Worm (Caenorhabditis elegans) whole organism, L2 larva: ENCODE results near the gene lipl-3.
A peak's percentile ranks its signal among the peaks of the same experiment; 100 is the strongest.

Experiments
- C34F6.9 ChIP-seq: fragments of 150-350 bp; optimal IDR thresholded peaks from 2 replicates; lab custom pipeline; 2014; ENCODE audit warnings: missing biosample characterization, missing genetic modification characterization
- F13H6.1 ChIP-seq: sonication (generic microtip); optimal IDR thresholded peaks from 2 replicates; lab custom pipeline; 2016; ENCODE audit warnings: missing genetic modification characterization, missing compliant biosample characterization
- Y55F3AM.14 ChIP-seq: fragments of 200-800 bp; sonication (Bioruptor generic); optimal IDR thresholded peaks from 2 replicates; lab custom pipeline; 2018; ENCODE audit warnings: mild to moderate bottlenecking, missing genetic modification characterization, missing compliant biosample characterization
- alr-1 ChIP-seq: fragments of 150-350 bp; optimal IDR thresholded peaks from 2 replicates; lab custom pipeline; 2014; ENCODE audit warnings: missing biosample characterization, missing genetic modification characterization
- aly-2 ChIP-seq: fragments of 150-350 bp; optimal IDR thresholded peaks from 2 replicates; lab custom pipeline; 2014; ENCODE audit warnings: missing biosample characterization, missing genetic modification characterization
- ama-1 ChIP-seq: fragments of 150-350 bp; optimal IDR thresholded peaks from 2 replicates; lab custom pipeline; 2018; ENCODE audit warnings: inconsistent platforms
- blmp-1 ChIP-seq: sonication (generic microtip); optimal IDR thresholded peaks from 2 replicates; lab custom pipeline; 2017; ENCODE audit warnings: missing genetic modification characterization, mild to moderate bottlenecking, missing compliant biosample characterization, antibody characterized with exemption, moderate library complexity; ENCODE audit not compliant: insufficient read depth
- crh-2 ChIP-seq: sonication (generic microtip); optimal IDR thresholded peaks from 2 replicates; lab custom pipeline; 2017; ENCODE audit warnings: missing biosample characterization, missing genetic modification characterization
- elt-1 ChIP-seq: fragments of 150-350 bp; optimal IDR thresholded peaks from 2 replicates; lab custom pipeline; 2014; ENCODE audit warnings: missing biosample characterization, missing genetic modification characterization
- fos-1 ChIP-seq: fragments of 150-350 bp; optimal IDR thresholded peaks from 2 replicates; lab custom pipeline; 2014; ENCODE audit warnings: missing biosample characterization, missing genetic modification characterization
- gmeb-1 ChIP-seq: fragments of 150-350 bp; optimal IDR thresholded peaks from 2 replicates; lab custom pipeline; 2014; ENCODE audit warnings: missing biosample characterization, missing genetic modification characterization
- lin-11 ChIP-seq: fragments of 150-350 bp; sonication (generic microtip); optimal IDR thresholded peaks from 2 replicates; lab custom pipeline; 2014; ENCODE audit warnings: missing biosample characterization, missing genetic modification characterization, inconsistent platforms, mixed read lengths
- lin-13 ChIP-seq: fragments of 150-350 bp; optimal IDR thresholded peaks from 2 replicates; lab custom pipeline; 2014; ENCODE audit warnings: missing biosample characterization, missing genetic modification reagents, missing genetic modification characterization
- lin-39 ChIP-seq: fragments of 150-350 bp; optimal IDR thresholded peaks from 2 replicates; lab custom pipeline; 2014; ENCODE audit warnings: missing biosample characterization, missing genetic modification reagents, missing genetic modification characterization
- lsy-2 ChIP-seq, 2 experiments: fragments of 150-350 bp in 1 of 2; sonication (generic microtip) in 1 of 2; optimal IDR thresholded peaks; 2 replicates each; lab custom pipeline; 2014 to 2017; ENCODE audit warnings: missing biosample characterization in 2 of 2, missing genetic modification characterization in 2 of 2
- mab-5 ChIP-seq: fragments of 150-350 bp; optimal IDR thresholded peaks from 2 replicates; lab custom pipeline; 2014; ENCODE audit warnings: missing biosample characterization, missing genetic modification characterization
- mbf-1 ChIP-seq: sonication (generic microtip); optimal IDR thresholded peaks from 2 replicates; lab custom pipeline; 2017; ENCODE audit warnings: missing biosample characterization, missing genetic modification characterization
- nhr-10 ChIP-seq: sonication (generic microtip); optimal IDR thresholded peaks from 2 replicates; lab custom pipeline; 2017; ENCODE audit warnings: missing biosample characterization, missing genetic modification characterization
- nhr-11 ChIP-seq: fragments of 150-350 bp; optimal IDR thresholded peaks from 2 replicates; lab custom pipeline; 2014; ENCODE audit warnings: missing biosample characterization, missing genetic modification characterization
- nhr-129 ChIP-seq: fragments of 150-350 bp; optimal IDR thresholded peaks from 2 replicates; lab custom pipeline; 2014; ENCODE audit warnings: missing biosample characterization, missing genetic modification characterization
- nhr-77 ChIP-seq: fragments of 150-350 bp; optimal IDR thresholded peaks from 2 replicates; lab custom pipeline; 2014; ENCODE audit warnings: missing biosample characterization, missing genetic modification characterization
- sem-4 ChIP-seq: fragments of 150-350 bp; optimal IDR thresholded peaks from 2 replicates; lab custom pipeline; 2014; ENCODE audit warnings: missing biosample characterization, missing genetic modification reagents, missing genetic modification characterization
- sma-3 ChIP-seq: sonication (generic microtip); optimal IDR thresholded peaks from 2 replicates; lab custom pipeline; 2016; ENCODE audit warnings: missing genetic modification reagents, missing genetic modification characterization, missing compliant biosample characterization
- sma-9 ChIP-seq, 2 experiments: fragments of 150-350 bp in 1 of 2; sonication (generic microtip) in 1 of 2; optimal IDR thresholded peaks; 2 replicates each; lab custom pipeline; 2014 to 2016; ENCODE audit warnings: missing genetic modification characterization in 2 of 2, mild to moderate bottlenecking in 1 of 2, missing biosample characterization in 1 of 2, missing compliant biosample characterization in 1 of 2, missing genetic modification reagents in 1 of 2, moderate library complexity in 1 of 2
- snpc-4 ChIP-seq: fragments of 150-350 bp; optimal IDR thresholded peaks from 2 replicates; lab custom pipeline; 2014; ENCODE audit warnings: missing biosample characterization, missing genetic modification characterization
- unc-39 ChIP-seq: fragments of 150-350 bp; optimal IDR thresholded peaks from 2 replicates; lab custom pipeline; 2014; ENCODE audit warnings: missing biosample characterization, missing genetic modification characterization
- unc-55 ChIP-seq: fragments of 150-350 bp; sonication (generic microtip); optimal IDR thresholded peaks from 3 replicates; lab custom pipeline; 2014; ENCODE audit warnings: missing biosample characterization, missing genetic modification reagents, missing genetic modification characterization
- unc-62 ChIP-seq: fragments of 150-350 bp; optimal IDR thresholded peaks from 2 replicates; lab custom pipeline; 2014; ENCODE audit warnings: missing biosample characterization, missing genetic modification reagents, missing genetic modification characterization
- zag-1 ChIP-seq: fragments of 150-350 bp; optimal IDR thresholded peaks from 2 replicates; lab custom pipeline; 2014; ENCODE audit warnings: missing biosample characterization, missing genetic modification characterization

lipl-3 gene

DNA sequence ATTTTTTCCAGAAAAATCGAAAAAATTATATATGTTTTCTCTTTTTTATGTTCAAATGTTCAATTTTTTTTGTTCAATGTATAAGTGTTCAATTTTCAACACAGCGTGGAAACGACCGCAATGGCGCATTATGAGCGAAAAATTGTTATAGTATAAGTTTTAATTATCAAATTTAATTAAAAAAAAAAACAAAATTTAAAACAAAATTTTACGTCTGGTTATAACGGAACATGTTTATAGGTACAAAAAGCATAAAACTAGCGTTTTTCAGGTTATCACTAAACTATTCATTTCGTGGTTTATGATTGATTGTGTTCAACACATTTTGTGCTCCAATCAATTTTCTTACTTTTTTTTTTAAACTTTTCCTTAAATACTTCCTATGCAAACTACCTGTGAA lies 34.7 kb downstream of the lipl-3 start, which contains the start of gene nhr-106:
TSS of gene nhr-106 (plus strand) at position 301 of the 400 bp plus-strand sequence.
- TF ChIP-seq sma-9 (GFP tag; optimal IDR thresholded peaks at IDR 0.05; lab: Kevin White, UChicago) (no peak), sma-9 (tag; optimal IDR thresholded peaks at IDR 0.05; lab: Kevin White, UChicago) (no peak), fos-1 (tag; lab: Kevin White, UChicago) (peak; percentile 41), mab-5 (no peak)

DNA sequence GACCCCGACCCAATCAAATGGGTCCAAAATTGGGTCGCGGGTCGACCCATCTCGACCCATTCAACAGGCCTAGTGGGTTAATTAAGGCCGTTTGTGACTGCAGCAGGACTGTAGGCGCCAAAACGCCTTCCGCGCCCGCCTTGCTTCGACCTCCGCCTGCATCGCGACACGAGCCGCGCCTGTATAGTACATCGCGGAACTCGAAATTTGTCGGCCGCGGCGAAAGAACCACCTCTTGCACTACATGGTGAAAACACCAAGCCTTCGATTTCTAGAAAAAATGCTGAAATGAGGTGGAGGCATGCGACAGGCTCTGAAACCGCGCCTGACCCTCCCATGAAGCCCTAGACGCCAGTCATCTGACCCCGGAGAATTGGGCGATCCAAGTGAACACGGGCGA lies 36.0 kb downstream of the lipl-3 start:
- TF ChIP-seq aly-2 (tag; lab: Kevin White, UChicago) (no peak), nhr-10 (tag; lab: Kevin White, UChicago) (no peak), nhr-77 (no peak), F13H6.1 (tag; lab: Kevin White, UChicago) (no peak), lsy-2 (tag; optimal IDR thresholded peaks at IDR 0.05; lab: Kevin White, UChicago) (no peak), sem-4 (tag; lab: Kevin White, UChicago) (no peak), unc-55 (GFP tag; lab: Kevin White, UChicago) (no peak), crh-2 (tag; lab: Kevin White, UChicago) (no peak), Y55F3AM.14 (GFP tag; lab: Kevin White, UChicago) (no peak)
- TF ChIP-seq, all 48 proteins: peak for 0

DNA sequence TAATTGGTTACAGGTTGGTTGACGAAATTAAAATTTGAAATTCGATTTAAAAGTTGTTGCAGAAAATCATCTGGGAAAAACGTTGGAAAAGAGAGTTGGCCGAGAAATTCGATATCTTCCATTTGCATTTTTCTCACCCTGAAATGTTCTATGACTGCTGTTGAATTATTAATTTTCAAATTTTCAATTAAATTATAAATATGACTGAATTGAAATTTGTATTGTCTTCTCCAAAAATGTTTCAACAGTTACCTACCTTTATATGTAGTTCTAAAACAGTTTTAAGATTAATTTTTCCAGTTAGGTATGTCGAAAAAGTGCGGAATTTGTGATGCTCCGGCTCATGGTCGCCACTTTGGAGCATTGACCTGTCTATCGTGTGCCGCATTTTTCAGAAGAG lies 37.3 kb downstream of the lipl-3 start, which contains the start of gene nhr-211:
TSS of gene nhr-211 (plus strand) at position 301 of the 400 bp plus-strand sequence.
- TF ChIP-seq unc-62 (GFP tag; lab: Kevin White, UChicago) (no peak), blmp-1 (no peak), crh-2 (tag; lab: Kevin White, UChicago) (no peak), mab-5 (no peak), lsy-2 (tag; optimal IDR thresholded peaks at IDR 0.05; lab: Kevin White, UChicago) (no peak), F13H6.1 (tag; lab: Kevin White, UChicago) (no peak), aly-2 (tag; lab: Kevin White, UChicago) (no peak), lin-13 (no peak), zag-1 (tag; lab: Kevin White, UChicago) (no peak), elt-1 (tag; lab: Kevin White, UChicago) (no peak), snpc-4 (tag; lab: Kevin White, UChicago) (no peak), mbf-1 (tag; lab: Kevin White, UChicago) (no peak), alr-1 (no peak), nhr-77 (no peak), lin-11 (tag; lab: Kevin White, UChicago) (no peak)

DNA sequence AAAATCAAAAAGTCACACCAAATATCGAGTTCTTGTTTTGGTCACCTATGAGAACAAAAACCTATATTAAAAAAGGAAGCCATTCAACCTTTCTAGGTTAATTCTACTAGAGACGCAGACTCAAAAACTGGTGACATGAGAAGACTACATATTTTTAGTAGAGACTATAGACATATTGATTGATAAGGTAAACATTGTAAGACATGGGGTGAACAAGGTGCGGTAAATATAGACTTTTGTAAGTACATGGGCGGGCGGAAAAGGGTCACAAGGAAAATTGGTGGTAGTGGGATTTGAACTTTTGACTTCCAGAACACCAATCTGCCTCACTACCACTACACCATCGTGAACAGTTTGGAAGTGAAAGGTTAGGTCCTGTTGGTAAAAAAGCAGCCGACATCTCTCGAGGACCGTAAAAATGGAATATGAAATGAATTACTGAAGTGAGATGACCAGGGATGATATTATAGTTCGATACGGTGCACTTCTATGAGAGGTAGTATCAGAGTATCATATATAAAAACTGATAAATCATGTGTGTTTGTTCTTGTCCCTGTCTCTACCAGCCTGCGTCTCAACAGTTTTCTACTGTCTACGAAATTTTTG lies 39.6 kb downstream of the lipl-3 start, which contains the start of gene nhr-212:
TSS of gene nhr-212 (plus strand) at position 573 of the 606 bp plus-strand sequence.
- TF ChIP-seq alr-1: no peak
- TF ChIP-seq F13H6.1 (tag; lab: Kevin White, UChicago): peak; percentile 20
- TF ChIP-seq unc-55 (GFP tag; lab: Kevin White, UChicago): no peak
- no peak for TF ChIP-seq zag-1 (tag; lab: Kevin White, UChicago)
- peak; percentile 29 for TF ChIP-seq sma-3 (GFP tag; lab: Kevin White, UChicago)
- peak; percentile 60 for TF ChIP-seq sma-9 (GFP tag; optimal IDR thresholded peaks at IDR 0.05; lab: Kevin White, UChicago)
- no peak for TF ChIP-seq sma-9 (tag; optimal IDR thresholded peaks at IDR 0.05; lab: Kevin White, UChicago)
- TF ChIP-seq lin-39 (tag; lab: Kevin White, UChicago): no peak
- TF ChIP-seq ama-1: no peak
- no peak for TF ChIP-seq mab-5
- no peak for TF ChIP-seq nhr-11 (tag; lab: Kevin White, UChicago)

DNA sequence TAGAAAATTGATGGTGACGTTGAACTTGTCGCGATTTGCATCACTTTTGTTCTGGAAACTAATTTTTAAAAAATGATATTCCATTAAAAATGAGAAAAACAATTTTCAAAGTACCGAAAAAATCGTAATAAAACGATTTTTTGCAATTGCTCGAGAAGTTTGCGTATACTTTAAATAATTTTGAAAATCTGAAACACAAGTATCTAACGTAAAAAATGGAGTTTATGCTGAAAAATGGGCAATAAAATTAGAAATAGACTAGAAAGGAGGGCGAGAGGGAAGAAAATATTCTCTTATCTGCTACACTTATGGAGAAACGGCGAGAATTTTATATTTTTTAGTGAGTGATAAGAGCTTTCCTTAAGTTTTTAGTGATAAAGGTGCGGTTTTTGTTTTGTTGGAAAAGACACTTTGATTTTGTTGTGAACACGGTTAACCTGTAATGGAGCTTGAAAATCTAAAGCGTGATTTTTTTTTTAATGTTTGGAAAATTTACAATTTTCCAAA lies 40.7 kb downstream of the lipl-3 start, which contains the start of gene nhr-130:
TSS of gene nhr-130 (minus strand) at position 51 of the 507 bp plus-strand sequence.
- TF ChIP-seq nhr-77: no peak
- TF ChIP-seq fos-1 (tag; lab: Kevin White, UChicago): peak; percentile 62
- TF ChIP-seq unc-39 (tag; lab: Kevin White, UChicago): no peak
- no peak for TF ChIP-seq nhr-129
- TF ChIP-seq C34F6.9 (tag; lab: Kevin White, UChicago): no peak
- TF ChIP-seq lin-39 (tag; lab: Kevin White, UChicago): no peak
- peak; percentile 35 for TF ChIP-seq sma-9 (GFP tag; optimal IDR thresholded peaks at IDR 0.05; lab: Kevin White, UChicago)
- TF ChIP-seq sma-9 (tag; optimal IDR thresholded peaks at IDR 0.05; lab: Kevin White, UChicago): no peak
- peak; percentile 23 for TF ChIP-seq gmeb-1 (tag; lab: Kevin White, UChicago)
- TF ChIP-seq elt-1 (tag; lab: Kevin White, UChicago): no peak
- no peak for TF ChIP-seq F13H6.1 (tag; lab: Kevin White, UChicago)
